Fruit fly (Drosophila melanogaster): ENCODE measurements around the gene Srg3.

DNA sequence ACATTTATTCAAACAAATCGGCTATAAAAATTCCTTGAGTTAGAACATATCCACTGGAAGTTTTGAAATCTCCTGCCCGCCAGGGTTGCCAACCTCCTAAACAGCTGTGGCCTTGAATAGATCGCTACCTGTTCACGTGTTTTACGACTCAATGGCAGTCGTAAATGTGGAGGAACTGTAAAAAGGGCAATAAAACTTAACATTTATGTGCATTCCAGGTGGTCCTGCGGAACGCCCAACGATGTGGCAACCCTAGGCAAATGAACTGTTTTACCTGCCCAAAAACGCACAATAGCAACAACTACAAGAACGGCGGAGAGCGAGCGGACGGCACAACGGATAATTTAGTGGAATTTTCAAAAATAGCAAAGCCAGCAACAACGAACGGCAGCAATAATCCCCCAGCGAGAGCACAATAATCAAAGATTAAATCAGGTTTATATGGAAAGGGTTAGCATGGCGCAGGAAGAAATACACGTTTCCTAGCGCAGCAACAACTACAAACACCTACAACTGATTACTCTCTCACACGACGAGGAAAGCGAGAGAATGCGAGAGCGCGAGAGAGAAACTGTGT is 18.7 kb downstream of the Srg3 start:
- TF ChIP-seq Dfd (GFP tag; optimal IDR thresholded peaks at IDR 0.05) = no peak
- TF ChIP-seq sage (GFP tag; optimal IDR thresholded peaks at IDR 0.05) = no peak
- no peak for TF ChIP-seq pan (optimal IDR thresholded peaks at IDR 0.05)
- no peak for TF ChIP-seq Hr78 (GFP tag; optimal IDR thresholded peaks at IDR 0.05)
- no peak for TF ChIP-seq foxo (GFP tag; optimal IDR thresholded peaks at IDR 0.05)
- TF ChIP-seq HLH106 (tag; optimal IDR thresholded peaks at IDR 0.05) = no peak

Data from whole organism, wandering third instar larva.